Fruit fly (Drosophila melanogaster): ENCODE measurements around the gene Rtel1.
A peak's percentile ranks its signal among the peaks of the same experiment; 100 is the strongest.

The Rtel1 gene

dm6 chrX:5717741-5718475 is 29.6 kb upstream of the Rtel1 start, which contains the start of gene CG33080 (continued):
- TF ChIP-seq CG30020 (tag; optimal IDR thresholded peaks at IDR 0.05) (no peak), zen2 (GFP tag; IDR thresholded peaks at IDR 0.05; ENCODE audit: partially characterized antibody) (no peak), Chrac-16 (GFP tag; optimal IDR thresholded peaks at IDR 0.05) (no peak), pum (GFP tag; optimal IDR thresholded peaks at IDR 0.05) (no peak), ara (GFP tag; IDR thresholded peaks at IDR 0.05) (no peak), knrl (GFP tag; IDR thresholded peaks at IDR 0.05; ENCODE audit: partially characterized antibody) (0 out of 3 replicates have a peak, but pooled peaks have one; percentile 14), fd102C (GFP tag; optimal IDR thresholded peaks at IDR 0.05) (no peak), cas (GFP tag; IDR thresholded peaks at IDR 0.05) (no peak), Aef1 (GFP tag; IDR thresholded peaks at IDR 0.05) (peak; percentile 34; the same call in 1 of the 3 replicates), MESR4 (GFP tag; optimal IDR thresholded peaks at IDR 0.05) (no peak), Meics (GFP tag; optimal IDR thresholded peaks at IDR 0.05) (peak; percentile 28), CG7745 (tag; optimal IDR thresholded peaks at IDR 0.05) (no peak), cwo (GFP tag; optimal IDR thresholded peaks at IDR 0.05) (no peak), Hr51 (GFP tag; optimal IDR thresholded peaks at IDR 0.05) (peak in 1 of 2 experiments; percentile 17), CG10462 (GFP tag; optimal IDR thresholded peaks at IDR 0.05) (no peak), eve (GFP tag; optimal IDR thresholded peaks at IDR 0.05) (no peak), nau (GFP tag; optimal IDR thresholded peaks at IDR 0.05) (no peak), crol (GFP tag; IDR thresholded peaks at IDR 0.05) (peak; percentile 47; the same call in 1 of the 2 replicates), CG4707 (GFP tag; optimal IDR thresholded peaks at IDR 0.05) (no peak), lov (optimal IDR thresholded peaks at IDR 0.05) (no peak), lov (GFP tag; IDR thresholded peaks at IDR 0.05) (no peak), lola (GFP tag; optimal IDR thresholded peaks at IDR 0.05) (no peak), nmo (GFP tag; optimal IDR thresholded peaks at IDR 0.05) (no peak), CG11085 (GFP tag; IDR thresholded peaks at IDR 0.05) (0 out of 2 replicates have a peak, but pooled peaks have one; percentile 23), D19B (GFP tag; optimal IDR thresholded peaks at IDR 0.05) (no peak), her (GFP tag; optimal IDR thresholded peaks at IDR 0.05) (no peak), E2f1 (GFP tag; IDR thresholded peaks at IDR 0.05) (no peak), CG15696 (tag; optimal IDR thresholded peaks at IDR 0.05) (no peak), tgo (GFP tag; IDR thresholded peaks at IDR 0.05) (peak; percentile 29; the same call in 1 of the 3 replicates), Sry-β (GFP tag; optimal IDR thresholded peaks at IDR 0.05) (no peak), Hand (GFP tag; optimal IDR thresholded peaks at IDR 0.05) (no peak), D19A (tag; optimal IDR thresholded peaks at IDR 0.05) (no peak), CG17802 (tag; optimal IDR thresholded peaks at IDR 0.05) (no peak), CG17568 (GFP tag; optimal IDR thresholded peaks at IDR 0.05) (no peak), GATAe (GFP tag; conservative IDR thresholded peaks at IDR 0.05) (0 out of 2 replicates have a peak, but pooled peaks have one; percentile 19), klu (GFP tag; IDR thresholded peaks at IDR 0.05) (no peak), CG14965 (GFP tag; optimal IDR thresholded peaks at IDR 0.05; ENCODE audit: borderline replicate concordance) (no peak), CG3838 (GFP tag; optimal IDR thresholded peaks at IDR 0.05) (no peak), crp (GFP tag; optimal IDR thresholded peaks at IDR 0.05) (no peak), Hey (tag; optimal IDR thresholded peaks at IDR 0.05) (no peak), CG30403 (GFP tag; optimal IDR thresholded peaks at IDR 0.05) (no peak), org-1 (GFP tag; optimal IDR thresholded peaks at IDR 0.05) (no peak), cad (GFP tag; optimal IDR thresholded peaks at IDR 0.05) (no peak), CG2875 (GFP tag; optimal IDR thresholded peaks at IDR 0.05) (no peak), ranshi (GFP tag; IDR thresholded peaks at IDR 0.05) (0 out of 2 replicates have a peak, but pooled peaks have one; percentile 24), vfl (GFP tag; optimal IDR thresholded peaks at IDR 0.05) (no peak), CG11247 (GFP tag; IDR thresholded peaks at IDR 0.05) (no peak), CG17612 (GFP tag; IDR thresholded peaks at IDR 0.05) (no peak), CG14710 (tag; optimal IDR thresholded peaks at IDR 0.05) (no peak)

All from whole organism, embryonic.